Worm (Caenorhabditis elegans): ENCODE measurements around the gene srbc-6.

srbc-6 gene

ce11 chrV:3145241-3145640 is 24.7 kb upstream of the srbc-6 start:
- TF ChIP-seq set-16 (GFP tag; IDR thresholded peaks at IDR 0.05) = peak; percentile 86
- no peak for TF ChIP-seq spr-1 (tag; optimal IDR thresholded peaks at IDR 0.05)

- no peak for TF ChIP-seq madf-5 (GFP tag; IDR thresholded peaks at IDR 0.05)
- TF ChIP-seq aha-1 (tag) = peak; percentile 6
Measured at ce11 chrV:3146932-3147331, 23.0 kb upstream of the srbc-6 start, which contains the start of gene srab-11. Gene srab-11 (minus strand): TSS chrV:3147032.

ce11 chrV:3149910-3150428 is 20.0 kb upstream of the srbc-6 start:
- TF ChIP-seq nhr-41 (GFP tag; IDR thresholded peaks at IDR 0.05) (0 out of 2 replicates have a peak, but pooled peaks have one; percentile 6), lir-3 (tag; optimal IDR thresholded peaks at IDR 0.05) (no peak), set-16 (GFP tag; IDR thresholded peaks at IDR 0.05) (peak; percentile 91), ama-1 (optimal IDR thresholded peaks at IDR 0.05) (no peak), ceh-82 (tag; optimal IDR thresholded peaks at IDR 0.05) (no peak), saeg-2 (GFP tag; IDR thresholded peaks at IDR 0.05) (0 out of 2 replicates have a peak, but pooled peaks have one; percentile 38), attf-4 (tag; optimal IDR thresholded peaks at IDR 0.05) (no peak), aha-1 (tag) (peak; percentile 73)

ce11 chrV:3151862-3152261 is 18.1 kb upstream of the srbc-6 start, which contains the start of gene srab-6:
Gene srab-6 (minus strand): TSS chrV:3151962.
- TF ChIP-seq dpl-1 (GFP tag; optimal IDR thresholded peaks at IDR 0.05) = no peak
- no peak for TF ChIP-seq ZK337.2 (GFP tag; IDR thresholded peaks at IDR 0.05)
- no peak for TF ChIP-seq pha-4 (GFP tag; IDR thresholded peaks at IDR 0.05)
- no peak for TF ChIP-seq pha-4 (tag; optimal IDR thresholded peaks at IDR 0.05)
- TF ChIP-seq Y48G9A.11 (GFP tag; IDR thresholded peaks at IDR 0.05) = no peak
- TF ChIP-seq lin-38 (GFP tag; IDR thresholded peaks at IDR 0.05) = no peak
- TF ChIP-seq dve-1 (tag; optimal IDR thresholded peaks at IDR 0.05; ENCODE audit: insufficient read depth) = no peak
- TF ChIP-seq hlh-11 (tag; optimal IDR thresholded peaks at IDR 0.05) = no peak
- no peak for TF ChIP-seq madf-5 (GFP tag; IDR thresholded peaks at IDR 0.05)
- TF ChIP-seq saeg-2 (GFP tag; IDR thresholded peaks at IDR 0.05) = no peak
- TF ChIP-seq lsy-2 (tag; optimal IDR thresholded peaks at IDR 0.05) = no peak
- no peak for TF ChIP-seq duxl-1 (tag; optimal IDR thresholded peaks at IDR 0.05; ENCODE audit: poor library complexity)
- TF ChIP-seq unc-39 (tag; optimal IDR thresholded peaks at IDR 0.05) = no peak
- no peak for TF ChIP-seq snpc-4 (tag; optimal IDR thresholded peaks at IDR 0.05)
- TF ChIP-seq ctbp-1 (GFP tag; IDR thresholded peaks at IDR 0.05) = no peak
- TF ChIP-seq lin-39 (tag; optimal IDR thresholded peaks at IDR 0.05) = no peak
- TF ChIP-seq ces-1 (GFP tag; optimal IDR thresholded peaks at IDR 0.05) = no peak

- TF ChIP-seq nhr-76 (tag; optimal IDR thresholded peaks at IDR 0.05) (no peak), madf-9 (GFP tag; conservative IDR thresholded peaks at IDR 0.05) (no peak), nhr-11 (tag; optimal IDR thresholded peaks at IDR 0.05) (no peak), php-3 (GFP tag; IDR thresholded peaks at IDR 0.05) (no peak), ceh-28 (tag; optimal IDR thresholded peaks at IDR 0.05) (no peak), daf-19 (GFP tag; conservative IDR thresholded peaks at IDR 0.05) (no peak), snpc-1.2 (GFP tag; IDR thresholded peaks at IDR 0.05) (no peak), Y5F2A.4 (GFP tag; optimal IDR thresholded peaks at IDR 0.05) (no peak), lin-13 (GFP tag; optimal IDR thresholded peaks at IDR 0.05) (no peak)
Measured at ce11 chrV:3155072-3155471, 14.9 kb upstream of the srbc-6 start, which contains the start of gene srab-7. Gene srab-7 (minus strand): TSS chrV:3155172.
